Fruit fly (Drosophila melanogaster): ENCODE results near the gene Him.

- no peak for TF ChIP-seq kay (GFP tag; ENCODE audit: borderline replicate concordance)
- TF ChIP-seq CG5204 (GFP tag; optimal IDR thresholded peaks at IDR 0.05) = no peak
Measured at dm6 chrX:18248267-18248666, 39.0 kb downstream of the Him start.
